Worm (Caenorhabditis elegans): Measurements from ENCODE around the gene C15B12.8.

DNA sequence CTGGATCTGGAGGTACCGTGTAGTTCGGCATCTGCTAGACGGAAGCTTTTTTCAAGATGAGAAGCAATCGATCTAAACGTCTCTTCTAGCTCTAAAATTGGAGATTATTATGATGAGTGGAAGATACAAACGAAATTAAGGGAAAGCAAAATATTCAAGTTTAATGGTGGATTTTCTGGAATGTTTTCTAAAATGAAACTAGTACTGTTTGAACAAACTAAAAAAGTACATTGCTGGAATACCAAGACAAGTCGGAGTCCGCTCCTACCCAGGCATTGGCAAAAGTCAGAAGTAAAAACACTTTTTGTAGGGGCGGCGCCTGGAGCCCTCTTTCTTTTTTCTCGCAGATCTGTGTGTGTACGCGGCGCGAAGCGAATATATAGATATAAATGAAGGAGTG lies 10.7 kb downstream of the C15B12.8 start, which contains the start of gene gar-1:
- no peak for TF ChIP-seq ref-1 (GFP tag; conservative IDR thresholded peaks at IDR 0.05)
- TF ChIP-seq med-1 (GFP tag; optimal IDR thresholded peaks at IDR 0.05; ENCODE audit: insufficient read depth) = no peak
- no peak for TF ChIP-seq ztf-29 (GFP tag; IDR thresholded peaks at IDR 0.05)
- no peak for TF ChIP-seq tab-1 (GFP tag; IDR thresholded peaks at IDR 0.05)
